Worm (Caenorhabditis elegans): ENCODE data around the gene tdo-2.

Gene tdo-2

ce11 chrIII:5922236-5922635 lies 2.5 kb upstream of the tdo-2 start:
- TF ChIP-seq unc-62 (GFP tag; optimal IDR thresholded peaks at IDR 0.05) = no peak

- TF ChIP-seq unc-62 (GFP tag; optimal IDR thresholded peaks at IDR 0.05) = no peak
These were observed 1.4 kb upstream of the tdo-2 start for ce11 chrIII:5921067-5921678.

- no peak for TF ChIP-seq unc-62 (GFP tag; optimal IDR thresholded peaks at IDR 0.05)
These were observed 2.3 kb downstream of the tdo-2 start for ce11 chrIII:5917365-5917958.

ce11 chrIII:5915926-5916325 lies 3.8 kb downstream of the tdo-2 start:
- no peak for TF ChIP-seq unc-62 (GFP tag; optimal IDR thresholded peaks at IDR 0.05)

ce11 chrIII:5914717-5915116 lies 5.0 kb downstream of the tdo-2 start:
- no peak for TF ChIP-seq unc-62 (GFP tag; optimal IDR thresholded peaks at IDR 0.05)

ce11 chrIII:5908408-5908807 lies 11.3 kb downstream of the tdo-2 start, which contains the start of gene C28H8.3:
TSS of gene C28H8.3 (plus strand) at chrIII:5908700.
- no peak for TF ChIP-seq unc-62 (GFP tag; optimal IDR thresholded peaks at IDR 0.05)

- TF ChIP-seq unc-62 (GFP tag; optimal IDR thresholded peaks at IDR 0.05) = no peak
These were observed 13.0 kb downstream of the tdo-2 start, which contains the start of gene erd-2.2 for ce11 chrIII:5906749-5907148. TSS of gene erd-2.2 (plus strand) at chrIII:5907049.

ce11 chrIII:5906059-5906458 lies 13.7 kb downstream of the tdo-2 start, which contains the start of gene dpff-1:
TSS of gene dpff-1 (minus strand) at chrIII:5906346.
- no peak for TF ChIP-seq unc-62 (GFP tag; optimal IDR thresholded peaks at IDR 0.05)

- TF ChIP-seq unc-62 (GFP tag; optimal IDR thresholded peaks at IDR 0.05) = no peak
These were observed 17.2 kb downstream of the tdo-2 start for ce11 chrIII:5902558-5902957.

- no peak for TF ChIP-seq unc-62 (GFP tag; optimal IDR thresholded peaks at IDR 0.05)
These were observed 19.0 kb downstream of the tdo-2 start for ce11 chrIII:5900709-5901108.

ce11 chrIII:5898631-5899030 lies 21.1 kb downstream of the tdo-2 start:
- no peak for TF ChIP-seq unc-62 (GFP tag; optimal IDR thresholded peaks at IDR 0.05)

ce11 chrIII:5897468-5897867 lies 22.3 kb downstream of the tdo-2 start:
- no peak for TF ChIP-seq unc-62 (GFP tag; optimal IDR thresholded peaks at IDR 0.05)

ce11 chrIII:5895913-5896312 lies 23.8 kb downstream of the tdo-2 start, which contains the start of gene pxl-1:
TSS of gene pxl-1 (minus strand) at chrIII:5896013.
- TF ChIP-seq unc-62 (GFP tag; optimal IDR thresholded peaks at IDR 0.05) = no peak

- no peak for TF ChIP-seq unc-62 (GFP tag; optimal IDR thresholded peaks at IDR 0.05)
These were observed 26.8 kb downstream of the tdo-2 start for ce11 chrIII:5892909-5893308.

- no peak for TF ChIP-seq unc-62 (GFP tag; optimal IDR thresholded peaks at IDR 0.05)
These were observed 31.1 kb downstream of the tdo-2 start, which contains the start of gene C28H8.8 for ce11 chrIII:5888675-5889074. TSS of gene C28H8.8 (minus strand) at chrIII:5888775.

ce11 chrIII:5886893-5887292 lies 32.9 kb downstream of the tdo-2 start, which contains the start of gene C28H8.7:
TSS of gene C28H8.7 (minus strand) at chrIII:5886993.
- no peak for TF ChIP-seq unc-62 (GFP tag; optimal IDR thresholded peaks at IDR 0.05)

- no peak for TF ChIP-seq unc-62 (GFP tag; optimal IDR thresholded peaks at IDR 0.05)
These were observed 35.3 kb downstream of the tdo-2 start for ce11 chrIII:5884459-5884858.

All from whole organism, dauer.